Worm (Caenorhabditis elegans) whole organism, midembryonic: ENCODE data around the gene F10C1.23.

ENCODE experiments used
- T22C8.4 ChIP-seq: fragments of 200-800 bp; sonication (Bioruptor generic); IDR thresholded peaks from 2 replicates; pipeline ENCODE4 v1.3.6; 2022; ENCODE audit warnings: missing genetic modification characterization, missing compliant biosample characterization
- cog-1 ChIP-seq: sonication (generic microtip); optimal IDR thresholded peaks from 2 replicates; lab custom pipeline; 2016; ENCODE audit warnings: missing genetic modification characterization, missing compliant biosample characterization
- flt-1 ChIP-seq: fragments of 200-800 bp; sonication (Bioruptor generic); IDR thresholded peaks from 2 replicates; pipeline ENCODE4 v1.3.6; 2022; ENCODE audit warnings: missing genetic modification characterization, missing compliant biosample characterization
- tab-1 ChIP-seq: fragments of 200-800 bp; sonication (Bioruptor generic); IDR thresholded peaks from 2 replicates; pipeline ENCODE4 v1.3.6; 2022; ENCODE audit warnings: missing genetic modification characterization, missing compliant biosample characterization

ce11 chrII:5788815-5789214 lies 31.0 kb downstream of the F10C1.23 start, which contains the start of gene K05F1.13:
- no peak for TF ChIP-seq cog-1 (tag; lab: Kevin White, UChicago)
- no peak for TF ChIP-seq T22C8.4
- TF ChIP-seq tab-1 (GFP tag; lab: Robert Waterston, UW), result no peak
- TF ChIP-seq flt-1 (GFP tag; lab: Robert Waterston, UW), result no peak
